Fruit fly (Drosophila melanogaster) whole organism, pupa: ENCODE measurements around the gene kuz.

Source experiments
- CG10348 ChIP-seq: fragments of 200-800 bp; sonication (Bioruptor generic); IDR thresholded peaks from 2 replicates; pipeline ENCODE4 v1.3.6; 2022; ENCODE audit warnings: missing biosample characterization, missing genetic modification characterization
- CG12605 ChIP-seq: fragments of 200-800 bp; sonication (Bioruptor generic); IDR thresholded peaks from 2 replicates; pipeline ENCODE4 v1.3.6; 2022; ENCODE audit warnings: missing biosample characterization, missing genetic modification characterization
- CG13204 ChIP-seq: fragments of 200-800 bp; sonication (Bioruptor generic); optimal IDR thresholded peaks from 2 replicates; lab custom pipeline; 2018; ENCODE audit warnings: missing biosample characterization, mild to moderate bottlenecking, missing genetic modification characterization, moderate library complexity
- CG14655 ChIP-seq: fragments of 200-800 bp; sonication (Bioruptor generic); optimal IDR thresholded peaks from 3 replicates; lab custom pipeline; 2017; ENCODE audit warnings: mild to moderate bottlenecking, missing biosample characterization, missing genetic modification reagents, missing genetic modification characterization
- CG15710 ChIP-seq: fragments of 200-800 bp; sonication (Bioruptor generic); optimal IDR thresholded peaks from 2 replicates; lab custom pipeline; 2018; ENCODE audit warnings: missing biosample characterization, mild to moderate bottlenecking, missing genetic modification characterization, moderate library complexity
- CG17806 ChIP-seq: fragments of 200-800 bp; sonication (Bioruptor generic); optimal IDR thresholded peaks from 2 replicates; lab custom pipeline; 2018; ENCODE audit warnings: missing biosample characterization, mild to moderate bottlenecking, missing genetic modification characterization, moderate library complexity
- CG32121 ChIP-seq: fragments of 200-800 bp; sonication (Bioruptor generic); IDR thresholded peaks from 2 replicates; pipeline ENCODE4 v1.3.6; 2022; ENCODE audit warnings: missing biosample characterization, missing genetic modification characterization
- CG34367 ChIP-seq: fragments of 200-800 bp; sonication (Bioruptor generic); optimal IDR thresholded peaks from 2 replicates; lab custom pipeline; 2018; ENCODE audit warnings: missing biosample characterization, mild to moderate bottlenecking, missing genetic modification characterization
- CG4496 ChIP-seq: fragments of 200-800 bp; sonication (Bioruptor generic); IDR thresholded peaks from 3 replicates; pipeline ENCODE4 v1.3.6; 2022; ENCODE audit warnings: missing biosample characterization, missing genetic modification characterization
- CG8159 ChIP-seq: fragments of 200-800 bp; sonication (Bioruptor generic); optimal IDR thresholded peaks from 3 replicates; lab custom pipeline; 2018; ENCODE audit warnings: missing biosample characterization, mild to moderate bottlenecking, missing genetic modification characterization, moderate library complexity
- CG8301 ChIP-seq: fragments of 200-800 bp; sonication (Bioruptor generic); optimal IDR thresholded peaks from 2 replicates; lab custom pipeline; 2018; ENCODE audit warnings: missing biosample characterization, mild to moderate bottlenecking, missing genetic modification characterization
- CG9948 ChIP-seq: fragments of 200-800 bp; sonication (Bioruptor generic); optimal IDR thresholded peaks from 2 replicates; lab custom pipeline; 2018; ENCODE audit warnings: missing biosample characterization, mild to moderate bottlenecking, missing genetic modification characterization, moderate library complexity
- D1 ChIP-seq: fragments of 200-800 bp; sonication (Bioruptor generic); optimal IDR thresholded peaks from 2 replicates; lab custom pipeline; 2018; ENCODE audit warnings: missing biosample characterization, mild to moderate bottlenecking, missing genetic modification characterization, moderate library complexity
- EcR ChIP-seq: fragments of 200-800 bp; sonication (Bioruptor generic); optimal IDR thresholded peaks from 3 replicates; lab custom pipeline; 2019; ENCODE audit warnings: missing biosample characterization, missing genetic modification characterization, mild to moderate bottlenecking, moderate library complexity, missing genetic modification reagents
- Ets98B ChIP-seq: fragments of 200-800 bp; sonication (Bioruptor generic); IDR thresholded peaks from 2 replicates; pipeline ENCODE4 v1.3.6; 2022; ENCODE audit warnings: missing biosample characterization, missing genetic modification characterization
- Pif1A ChIP-seq: fragments of 200-800 bp; sonication (Bioruptor generic); optimal IDR thresholded peaks from 3 replicates; lab custom pipeline; 2016; ENCODE audit warnings: missing biosample characterization, missing genetic modification characterization
- Pif1B ChIP-seq: fragments of 200-800 bp; sonication (Bioruptor generic); optimal IDR thresholded peaks from 3 replicates; lab custom pipeline; 2016; ENCODE audit warnings: missing biosample characterization, missing genetic modification characterization
- Snoo ChIP-seq: fragments of 200-800 bp; sonication (Bioruptor generic); optimal IDR thresholded peaks from 3 replicates; lab custom pipeline; 2017; ENCODE audit warnings: missing biosample characterization, mild to moderate bottlenecking, missing genetic modification characterization, inconsistent platforms
- fd96Ca ChIP-seq: fragments of 200-800 bp; sonication (Bioruptor generic); IDR thresholded peaks from 3 replicates; pipeline ENCODE4 v1.3.6; 2022; ENCODE audit warnings: missing biosample characterization, missing genetic modification characterization
- gl ChIP-seq: fragments of 200-800 bp; sonication (Bioruptor generic); optimal IDR thresholded peaks from 2 replicates; lab custom pipeline; 2018; ENCODE audit warnings: missing biosample characterization, mild to moderate bottlenecking, missing genetic modification characterization
- rn ChIP-seq: fragments of 200-800 bp; sonication (Bioruptor generic); IDR thresholded peaks from 2 replicates; pipeline ENCODE4 v1.3.6; 2022; ENCODE audit warnings: missing biosample characterization, missing genetic modification characterization

kuz gene

dm6 chr2L:13666017-13666667 lies 116.2 kb downstream of the kuz start:
- TF ChIP-seq CG12605 (GFP tag; lab: Robert Waterston, UW) (0 out of 2 replicates have a peak, but pooled peaks have one; percentile 22), Pif1A (GFP tag; lab: Kevin White, UChicago) (peak; percentile 86), CG32121 (0 out of 2 replicates have a peak, but pooled peaks have one; percentile 38), fd96Ca (GFP tag; lab: Robert Waterston, UW) (no peak; the same call in 2 of the 3 replicates), EcR (GFP tag; lab: Kevin White, UChicago) (no peak), D1 (tag; lab: Kevin White, UChicago) (peak; percentile 11), gl (tag; lab: Kevin White, UChicago) (no peak), CG8301 (tag; lab: Kevin White, UChicago) (peak; percentile 54), Snoo (tag; lab: Kevin White, UChicago) (peak; percentile 69), CG14655 (GFP tag; lab: Kevin White, UChicago) (peak; percentile 66), CG10348 (0 out of 2 replicates have a peak, but pooled peaks have one; percentile 26), Pif1B (GFP tag; lab: Kevin White, UChicago) (peak; percentile 48), CG34367 (tag; lab: Kevin White, UChicago) (peak; percentile 67), CG8159 (peak; percentile 69), rn (GFP tag; lab: Robert Waterston, UW) (no peak), CG13204 (GFP tag; lab: Kevin White, UChicago) (peak; percentile 98), Ets98B (GFP tag; lab: Robert Waterston, UW) (peak; percentile 22; the same call in 1 of the 2 replicates), CG4496 (GFP tag; lab: Robert Waterston, UW) (peak; percentile 67; the same call in 2 of the 3 replicates), CG9948 (tag; lab: Kevin White, UChicago) (peak; percentile 44), CG17806 (tag; lab: Kevin White, UChicago) (peak; percentile 45), CG15710 (peak; percentile 82)
- TF ChIP-seq, all 21 proteins: peak for 17
